Worm (Caenorhabditis elegans): ENCODE results near the gene hrg-9.

DNA sequence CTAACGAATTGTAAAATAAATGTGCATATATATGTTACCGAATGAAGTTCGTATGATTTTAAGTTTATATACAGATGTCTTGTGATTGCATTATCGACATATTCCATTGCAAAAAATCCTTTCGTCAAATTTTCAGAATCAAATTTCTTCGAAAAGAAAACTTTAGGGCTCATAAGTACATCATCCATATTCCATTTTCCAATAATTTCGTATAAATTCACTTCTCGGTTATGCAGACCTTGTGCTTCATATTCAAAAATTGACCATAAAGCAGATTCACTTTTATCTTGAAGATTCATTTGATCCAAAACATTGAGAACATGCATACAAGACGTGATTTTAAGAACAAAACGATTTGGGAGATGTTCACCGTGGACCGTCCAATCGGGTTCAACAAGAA lies 19.7 kb downstream of the hrg-9 start:
- TF ChIP-seq elt-1 (tag; optimal IDR thresholded peaks at IDR 0.05) = no peak
- TF ChIP-seq unc-39 (tag; optimal IDR thresholded peaks at IDR 0.05) = no peak
- no peak for TF ChIP-seq ZK546.5 (tag; optimal IDR thresholded peaks at IDR 0.05)
- no peak for TF ChIP-seq nhr-237 (tag; optimal IDR thresholded peaks at IDR 0.05)
- no peak for TF ChIP-seq unc-55 (GFP tag; optimal IDR thresholded peaks at IDR 0.05)
- TF ChIP-seq blmp-1 (tag; optimal IDR thresholded peaks at IDR 0.05; ENCODE audit: insufficient read depth) = no peak
- TF ChIP-seq crh-2 (tag; optimal IDR thresholded peaks at IDR 0.05) = no peak
- TF ChIP-seq skn-1 (tag; optimal IDR thresholded peaks at IDR 0.05) = no peak
- no peak for TF ChIP-seq nhr-77 (tag; optimal IDR thresholded peaks at IDR 0.05)
- TF ChIP-seq lin-39 (tag; optimal IDR thresholded peaks at IDR 0.05) = no peak
- TF ChIP-seq alr-1 (tag; optimal IDR thresholded peaks at IDR 0.05) = no peak
- TF ChIP-seq ama-1 (optimal IDR thresholded peaks at IDR 0.05) = no peak
- TF ChIP-seq lin-13 (GFP tag; optimal IDR thresholded peaks at IDR 0.05) = no peak

All from whole organism, L2 larva.